Worm (Caenorhabditis elegans) whole organism, late embryonic: ENCODE results near the gene Y22D7AL.11.

Source experiments
- C08G9.2 ChIP-seq: sonication (generic microtip); optimal IDR thresholded peaks from 2 replicates; lab custom pipeline; 2016; ENCODE audit warnings: mild to moderate bottlenecking, missing genetic modification characterization, moderate library complexity, missing compliant biosample characterization
- F13H6.1 ChIP-seq: sonication (generic microtip); optimal IDR thresholded peaks from 2 replicates; lab custom pipeline; 2016; ENCODE audit warnings: missing genetic modification characterization, missing compliant biosample characterization
- K02D7.2 ChIP-seq: sonication (generic microtip); optimal IDR thresholded peaks from 2 replicates; lab custom pipeline; 2017; ENCODE audit warnings: mild to moderate bottlenecking, missing genetic modification characterization, missing compliant biosample characterization
- K09A11.1 ChIP-seq: sonication (generic microtip); optimal IDR thresholded peaks from 2 replicates; lab custom pipeline; 2017; ENCODE audit warnings: antibody characterized with exemption, mild to moderate bottlenecking, missing genetic modification characterization, missing compliant biosample characterization; ENCODE audit not compliant: insufficient read depth
- Y22D7AL.16 ChIP-seq: sonication (generic microtip); optimal IDR thresholded peaks from 2 replicates; lab custom pipeline; 2016; ENCODE audit warnings: missing genetic modification characterization, missing compliant biosample characterization
- ahr-1 ChIP-seq: sonication (generic microtip); optimal IDR thresholded peaks from 2 replicates; lab custom pipeline; 2016; ENCODE audit warnings: missing genetic modification characterization, missing compliant biosample characterization
- ama-1 ChIP-seq: fragments of 150-350 bp; optimal IDR thresholded peaks from 2 replicates; lab custom pipeline; 2014
- ceh-14 ChIP-seq: sonication (generic microtip); optimal IDR thresholded peaks from 2 replicates; lab custom pipeline; 2016; ENCODE audit warnings: missing genotype, missing genetic modification characterization, missing compliant biosample characterization
- ceh-19 ChIP-seq: fragments of 200-800 bp; sonication (Bioruptor generic); optimal IDR thresholded peaks from 2 replicates; lab custom pipeline; 2018; ENCODE audit warnings: mild to moderate bottlenecking, missing genetic modification characterization, missing compliant biosample characterization
- ceh-2 ChIP-seq: sonication (generic microtip); optimal IDR thresholded peaks from 2 replicates; lab custom pipeline; 2016; ENCODE audit warnings: missing genotype, missing genetic modification characterization, missing compliant biosample characterization
- ceh-22 ChIP-seq: sonication (generic microtip); optimal IDR thresholded peaks from 2 replicates; lab custom pipeline; 2017; ENCODE audit warnings: missing biosample characterization, missing genetic modification characterization
- ceh-24 ChIP-seq: sonication (generic microtip); optimal IDR thresholded peaks from 2 replicates; lab custom pipeline; 2016; ENCODE audit warnings: mild to moderate bottlenecking, missing genetic modification characterization, missing compliant biosample characterization
- ceh-30 ChIP-seq: fragments of 150-350 bp; optimal IDR thresholded peaks from 2 replicates; lab custom pipeline; 2014; ENCODE audit warnings: missing biosample characterization, missing genetic modification characterization
- ceh-31 ChIP-seq: sonication (generic microtip); optimal IDR thresholded peaks from 2 replicates; lab custom pipeline; 2016; ENCODE audit warnings: missing genetic modification characterization, missing compliant biosample characterization
- ceh-34 ChIP-seq: sonication (generic microtip); optimal IDR thresholded peaks from 2 replicates; lab custom pipeline; 2016; ENCODE audit warnings: mild to moderate bottlenecking, missing genetic modification characterization, missing compliant biosample characterization
- ceh-45 ChIP-seq: fragments of 200-800 bp; sonication (Bioruptor generic); IDR thresholded peaks from 2 replicates; pipeline ENCODE4 v1.3.6; 2022; ENCODE audit warnings: missing genetic modification reagents, missing genetic modification characterization, missing compliant biosample characterization
- ceh-48 ChIP-seq: sonication (generic microtip); optimal IDR thresholded peaks from 2 replicates; lab custom pipeline; 2016; ENCODE audit warnings: missing genetic modification characterization, inconsistent platforms, missing compliant biosample characterization
- ceh-6 ChIP-seq: fragments of 200-800 bp; sonication (Bioruptor generic); optimal IDR thresholded peaks from 2 replicates; lab custom pipeline; 2018; ENCODE audit warnings: mild to moderate bottlenecking, missing genetic modification characterization, missing compliant biosample characterization
- che-1 ChIP-seq: sonication (generic microtip); optimal IDR thresholded peaks from 2 replicates; lab custom pipeline; 2016; ENCODE audit warnings: mild to moderate bottlenecking, missing genetic modification characterization, missing compliant biosample characterization
- dmd-4 ChIP-seq: sonication (generic microtip); optimal IDR thresholded peaks from 2 replicates; lab custom pipeline; 2016; ENCODE audit warnings: borderline replicate concordance, missing genetic modification characterization, missing compliant biosample characterization
- dve-1 ChIP-seq: sonication (generic microtip); optimal IDR thresholded peaks from 2 replicates; lab custom pipeline; 2017; ENCODE audit warnings: antibody characterized with exemption, mild to moderate bottlenecking, missing genetic modification characterization, missing compliant biosample characterization
- elt-2 ChIP-seq: sonication (generic microtip); optimal IDR thresholded peaks from 2 replicates; lab custom pipeline; 2016; ENCODE audit warnings: missing genetic modification reagents, missing genetic modification characterization, missing compliant biosample characterization
- elt-4 ChIP-seq: sonication (generic microtip); optimal IDR thresholded peaks from 2 replicates; lab custom pipeline; 2016; ENCODE audit warnings: missing genetic modification characterization, missing compliant biosample characterization
- eyg-1 ChIP-seq: sonication (generic microtip); optimal IDR thresholded peaks from 2 replicates; lab custom pipeline; 2016; ENCODE audit warnings: missing genotype, missing genetic modification characterization, missing compliant biosample characterization
- fax-1 ChIP-seq: sonication (generic microtip); optimal IDR thresholded peaks from 2 replicates; lab custom pipeline; 2016; ENCODE audit warnings: missing genotype, missing genetic modification characterization, missing compliant biosample characterization
- fkh-6 ChIP-seq: sonication (generic microtip); optimal IDR thresholded peaks from 2 replicates; lab custom pipeline; 2016; ENCODE audit warnings: missing genetic modification characterization, missing compliant biosample characterization
- gmeb-2 ChIP-seq: sonication (generic microtip); optimal IDR thresholded peaks from 2 replicates; lab custom pipeline; 2016; ENCODE audit warnings: missing genetic modification characterization, inconsistent platforms, missing compliant biosample characterization
- hlh-6 ChIP-seq: sonication (generic microtip); optimal IDR thresholded peaks from 2 replicates; lab custom pipeline; 2016; ENCODE audit warnings: missing genotype, missing genetic modification characterization, missing compliant biosample characterization
- hlh-8 ChIP-seq: sonication (generic microtip); optimal IDR thresholded peaks from 2 replicates; lab custom pipeline; 2016; ENCODE audit warnings: missing genotype, missing genetic modification characterization, missing compliant biosample characterization
- lim-6 ChIP-seq: sonication (generic microtip); optimal IDR thresholded peaks from 2 replicates; lab custom pipeline; 2016; ENCODE audit warnings: missing genetic modification characterization, missing compliant biosample characterization
- lin-11 ChIP-seq: fragments of 200-800 bp; sonication (Bioruptor generic); optimal IDR thresholded peaks from 2 replicates; lab custom pipeline; 2018; ENCODE audit warnings: mild to moderate bottlenecking, missing genetic modification characterization, missing compliant biosample characterization
- mec-3 ChIP-seq: sonication (generic microtip); optimal IDR thresholded peaks from 2 replicates; lab custom pipeline; 2016; ENCODE audit warnings: borderline replicate concordance, missing genetic modification characterization, missing compliant biosample characterization
- nfya-1 ChIP-seq: sonication (generic microtip); optimal IDR thresholded peaks from 2 replicates; lab custom pipeline; 2017; ENCODE audit warnings: missing genetic modification characterization, mild to moderate bottlenecking, missing compliant biosample characterization, antibody characterized with exemption, moderate library complexity
- nhr-232 ChIP-seq: sonication (generic microtip); optimal IDR thresholded peaks from 2 replicates; lab custom pipeline; 2016; ENCODE audit warnings: missing genetic modification characterization, missing compliant biosample characterization
- npax-4 ChIP-seq: sonication (generic microtip); optimal IDR thresholded peaks from 2 replicates; lab custom pipeline; 2016; ENCODE audit warnings: missing genetic modification characterization, missing compliant biosample characterization
- pag-3 ChIP-seq: sonication (generic microtip); optimal IDR thresholded peaks from 2 replicates; lab custom pipeline; 2016; ENCODE audit warnings: missing compliant biosample characterization, missing genetic modification characterization, borderline replicate concordance
- pat-9 ChIP-seq: fragments of 200-800 bp; sonication (Bioruptor generic); optimal IDR thresholded peaks from 2 replicates; lab custom pipeline; 2018; ENCODE audit warnings: mild to moderate bottlenecking, missing genetic modification characterization, moderate library complexity, missing compliant biosample characterization
- pax-1 ChIP-seq: fragments of 150-350 bp; optimal IDR thresholded peaks from 2 replicates; lab custom pipeline; 2014; ENCODE audit warnings: missing biosample characterization, missing genetic modification characterization
- pha-2 ChIP-seq: sonication (generic microtip); optimal IDR thresholded peaks from 2 replicates; lab custom pipeline; 2017; ENCODE audit warnings: mild to moderate bottlenecking, missing genetic modification characterization, missing compliant biosample characterization
- pqm-1 ChIP-seq: sonication (generic microtip); optimal IDR thresholded peaks from 2 replicates; lab custom pipeline; 2016; ENCODE audit warnings: missing genetic modification characterization, missing compliant biosample characterization
- pros-1 ChIP-seq: fragments of 150-350 bp; optimal IDR thresholded peaks from 2 replicates; lab custom pipeline; 2014; ENCODE audit warnings: missing biosample characterization, missing genetic modification reagents, missing genetic modification characterization
- ref-2 ChIP-seq: sonication (generic microtip); optimal IDR thresholded peaks from 2 replicates; lab custom pipeline; 2016; ENCODE audit warnings: missing genetic modification characterization, missing compliant biosample characterization
- sdc-2 ChIP-seq: sonication (generic microtip); optimal IDR thresholded peaks from 2 replicates; lab custom pipeline; 2016; ENCODE audit warnings: missing genotype, missing genetic modification characterization, missing compliant biosample characterization
- sox-4 ChIP-seq: sonication (generic microtip); optimal IDR thresholded peaks from 2 replicates; lab custom pipeline; 2017; ENCODE audit warnings: mild to moderate bottlenecking, missing genetic modification characterization, inconsistent platforms, missing compliant biosample characterization
- syd-9 ChIP-seq: sonication (generic microtip); optimal IDR thresholded peaks from 2 replicates; lab custom pipeline; 2016; ENCODE audit warnings: mild to moderate bottlenecking, missing genetic modification characterization, moderate library complexity, missing compliant biosample characterization
- tbx-2 ChIP-seq: sonication (generic microtip); optimal IDR thresholded peaks from 2 replicates; lab custom pipeline; 2016; ENCODE audit warnings: missing genetic modification characterization, missing compliant biosample characterization
- tbx-7 ChIP-seq: sonication (generic microtip); optimal IDR thresholded peaks from 2 replicates; lab custom pipeline; 2016; ENCODE audit warnings: missing genotype, missing genetic modification characterization, missing compliant biosample characterization
- unc-3 ChIP-seq, 2 experiments: fragments of 200-800 bp in 1 of 2; sonication (Bioruptor generic) in 1 of 2; sonication (generic microtip) in 1 of 2; conservative IDR thresholded peaks in 1 of 2; optimal IDR thresholded peaks in 1 of 2; 2 replicates each; pipeline versions ENCODE4 v1.3.6 to Lab custom; 2016 to 2022; ENCODE audit warnings: missing compliant biosample characterization in 2 of 2, missing genetic modification characterization in 2 of 2, missing genetic modification reagents in 1 of 2
- unc-42 ChIP-seq: sonication (generic microtip); optimal IDR thresholded peaks from 2 replicates; lab custom pipeline; 2016; ENCODE audit warnings: missing genotype, missing genetic modification characterization, missing compliant biosample characterization

The Y22D7AL.11 gene

ce11 chrIII:1601464-1602169, 32.6 kb downstream of the Y22D7AL.11 start (continued):
- peak; percentile 55 for TF ChIP-seq dmd-4
- TF ChIP-seq ceh-30 (tag; lab: Kevin White, UChicago) = peak; percentile 50
- peak; percentile 74 for TF ChIP-seq mec-3 (tag; lab: Kevin White, UChicago)
- TF ChIP-seq ama-1 = no peak
- TF ChIP-seq ceh-24 = peak; percentile 14
- TF ChIP-seq eyg-1 = no peak
- no peak for TF ChIP-seq unc-42
- TF ChIP-seq ceh-34 (tag; lab: Kevin White, UChicago) = peak; percentile 50
- no peak for TF ChIP-seq dve-1 (tag; lab: Kevin White, UChicago)
- TF ChIP-seq pag-3 = no peak
- TF ChIP-seq ceh-22 (tag; lab: Kevin White, UChicago) = no peak
- TF ChIP-seq npax-4 (tag; lab: Kevin White, UChicago) = peak; percentile 50
- peak; percentile 70 for TF ChIP-seq hlh-6 (tag; lab: Kevin White, UChicago)
- peak; percentile 21 for TF ChIP-seq lim-6 (tag; lab: Kevin White, UChicago)
- no peak for TF ChIP-seq tbx-7
- TF ChIP-seq gmeb-2 (tag; lab: Kevin White, UChicago) = peak; percentile 75
- TF ChIP-seq nfya-1 = no peak
- TF ChIP-seq nhr-232 = peak; percentile 77
- TF ChIP-seq sdc-2 (tag; lab: Kevin White, UChicago) = peak; percentile 57
- no peak for TF ChIP-seq pha-2 (tag; lab: Kevin White, UChicago)
- TF ChIP-seq K09A11.1 (tag; lab: Kevin White, UChicago) = peak; percentile 6
- TF ChIP-seq pros-1 (tag; lab: Kevin White, UChicago) = no peak
- no peak for TF ChIP-seq ahr-1 (tag; lab: Kevin White, UChicago)
- TF ChIP-seq fkh-6 (tag; lab: Kevin White, UChicago) = peak; percentile 69
- TF ChIP-seq ceh-2 (tag; lab: Kevin White, UChicago) = peak; percentile 18
- peak; percentile 78 for TF ChIP-seq che-1 (tag; lab: Kevin White, UChicago)
- no peak for TF ChIP-seq F13H6.1 (tag; lab: Kevin White, UChicago)
- peak; percentile 66 for TF ChIP-seq ceh-19 (GFP tag; lab: Kevin White, UChicago)
- no peak for TF ChIP-seq ceh-45
- peak; percentile 62 for TF ChIP-seq syd-9
- TF ChIP-seq ceh-14 (tag; lab: Kevin White, UChicago) = peak; percentile 74
- TF ChIP-seq K02D7.2 (tag; lab: Kevin White, UChicago) = peak; percentile 65
- peak; percentile 60 for TF ChIP-seq ref-2 (tag; lab: Kevin White, UChicago)
- TF ChIP-seq ceh-6 = peak; percentile 71
- TF ChIP-seq sox-4 (tag; lab: Kevin White, UChicago) = peak; percentile 74
- TF ChIP-seq tbx-2 (tag; lab: Kevin White, UChicago) = peak; percentile 19
- TF ChIP-seq fax-1 (tag; lab: Kevin White, UChicago) = peak; percentile 21
- TF ChIP-seq ceh-48 = peak; percentile 44
- peak; percentile 47 for TF ChIP-seq ceh-31 (tag; lab: Kevin White, UChicago)

DNA sequence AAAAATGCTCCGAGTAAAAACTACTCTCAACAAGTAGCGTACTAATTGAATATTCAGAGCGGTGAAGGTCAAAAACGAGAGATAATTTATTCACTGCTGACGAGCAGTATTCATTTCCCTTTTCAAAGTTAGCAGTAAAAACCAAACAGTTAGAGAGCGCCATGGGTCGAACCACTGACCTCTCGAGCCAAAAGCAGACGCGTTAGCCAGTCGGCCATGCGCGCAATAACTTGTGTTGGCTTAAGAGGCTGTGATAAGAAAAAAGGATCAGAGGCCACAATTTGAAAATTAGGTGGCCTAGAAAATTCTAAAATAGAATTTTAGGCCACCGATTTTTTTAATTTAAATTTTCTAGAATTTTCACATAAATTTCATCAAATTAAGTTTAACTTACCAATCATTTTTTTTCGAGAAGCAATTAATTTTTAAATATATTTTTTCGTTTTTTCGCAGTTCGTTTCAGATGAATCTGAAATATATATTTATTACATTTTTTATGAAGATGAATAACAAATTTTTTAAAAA, 33.4 kb downstream of the Y22D7AL.11 start, which contains the start of gene sms-3:
Gene sms-3, minus strand, starts transcription at position 475 of the 525 bp plus-strand sequence.
- TF ChIP-seq che-1 (tag; lab: Kevin White, UChicago) (no peak), sox-4 (tag; lab: Kevin White, UChicago) (no peak), pha-2 (tag; lab: Kevin White, UChicago) (peak; percentile 31), sdc-2 (tag; lab: Kevin White, UChicago) (no peak), elt-2 (tag; lab: Kevin White, UChicago) (peak; percentile 4), tbx-7 (no peak), fkh-6 (tag; lab: Kevin White, UChicago) (no peak), tbx-2 (tag; lab: Kevin White, UChicago) (peak; percentile 16), pqm-1 (tag; lab: Kevin White, UChicago) (no peak), elt-4 (no peak), eyg-1 (no peak), unc-3 (GFP tag; conservative IDR thresholded peaks at IDR 0.05; lab: Robert Waterston, UW) (no peak), unc-3 (tag; optimal IDR thresholded peaks at IDR 0.05; lab: Kevin White, UChicago) (no peak), ahr-1 (tag; lab: Kevin White, UChicago) (no peak), pros-1 (tag; lab: Kevin White, UChicago) (no peak), hlh-8 (tag; lab: Kevin White, UChicago) (no peak), lin-11 (tag; lab: Kevin White, UChicago) (no peak), pat-9 (tag; lab: Kevin White, UChicago) (peak; percentile 10), Y22D7AL.16 (tag; lab: Kevin White, UChicago) (peak; percentile 5), ceh-34 (tag; lab: Kevin White, UChicago) (no peak), dmd-4 (no peak), pax-1 (tag; lab: Kevin White, UChicago) (no peak), C08G9.2 (tag; lab: Kevin White, UChicago) (peak; percentile 23)
